Worm (Caenorhabditis elegans): ENCODE data around the gene Y97E10AR.3.

Y97E10AR.3 gene

DNA sequence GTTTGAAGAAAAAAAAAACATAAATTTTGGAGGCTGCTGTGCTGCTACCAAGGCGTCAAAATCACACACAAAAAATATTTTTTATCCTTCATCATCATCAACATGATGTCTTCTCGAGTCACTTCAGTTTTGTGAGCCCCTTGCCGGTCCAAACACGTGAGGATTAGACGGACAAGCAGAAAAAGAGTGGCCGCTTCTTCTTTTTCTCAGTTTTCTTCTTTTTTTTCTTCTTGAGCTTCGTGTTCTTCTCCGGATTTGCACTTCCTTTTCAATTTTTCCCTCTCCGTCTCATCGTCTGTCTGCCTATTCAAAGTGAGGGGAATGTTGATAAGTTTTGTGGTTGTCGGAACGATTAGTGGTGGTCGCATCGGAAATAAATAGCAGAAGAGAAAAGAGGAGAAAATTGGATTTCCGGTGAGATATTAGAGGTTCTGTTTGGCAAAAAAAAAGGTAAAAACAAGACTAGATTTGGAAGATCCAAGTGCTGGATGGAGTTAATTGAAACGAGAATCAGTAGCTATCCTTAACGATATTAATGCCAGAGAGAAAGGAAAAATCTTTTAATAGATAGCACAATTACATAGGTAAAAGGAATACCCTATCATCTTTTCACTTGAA lies 26.8 kb downstream of the Y97E10AR.3 start:
- no peak for TF ChIP-seq T22C8.4 (GFP tag; IDR thresholded peaks at IDR 0.05)
- no peak for TF ChIP-seq ref-1 (GFP tag; conservative IDR thresholded peaks at IDR 0.05)
- TF ChIP-seq ztf-23 (GFP tag; IDR thresholded peaks at IDR 0.05) = no peak
- no peak for TF ChIP-seq med-1 (GFP tag; optimal IDR thresholded peaks at IDR 0.05; ENCODE audit: insufficient read depth)
- TF ChIP-seq flt-1 (GFP tag; IDR thresholded peaks at IDR 0.05) = no peak
- no peak for TF ChIP-seq ztf-29 (GFP tag; IDR thresholded peaks at IDR 0.05)
- no peak for TF ChIP-seq tab-1 (GFP tag; IDR thresholded peaks at IDR 0.05)
- TF ChIP-seq klf-2 (GFP tag; conservative IDR thresholded peaks at IDR 0.05) = no peak

DNA sequence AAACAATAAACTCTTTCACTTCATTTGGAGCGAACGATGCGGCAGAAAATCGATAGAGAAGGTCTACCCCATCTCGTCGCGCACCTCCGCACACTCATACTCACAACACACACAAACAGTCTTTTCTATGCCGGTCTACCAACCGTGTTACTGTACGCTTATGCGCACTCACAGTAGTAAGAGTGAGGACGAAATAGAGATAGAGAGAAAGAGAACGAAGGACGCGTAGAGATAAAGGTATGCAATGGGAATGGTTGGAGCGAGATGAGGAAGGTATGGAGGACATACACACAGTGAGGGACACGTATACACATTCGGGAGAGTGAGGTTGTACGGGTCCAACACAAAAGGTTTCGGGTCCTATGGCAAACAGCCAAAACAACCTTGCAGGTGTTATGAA lies 28.5 kb downstream of the Y97E10AR.3 start:
- TF ChIP-seq flt-1 (GFP tag; IDR thresholded peaks at IDR 0.05) (peak; percentile 24; the same call in 1 of the 2 replicates), T22C8.4 (GFP tag; IDR thresholded peaks at IDR 0.05) (peak; percentile 55; the same call in 1 of the 2 replicates), ztf-29 (GFP tag; IDR thresholded peaks at IDR 0.05) (no peak), ref-1 (GFP tag; conservative IDR thresholded peaks at IDR 0.05) (no peak), cog-1 (tag; optimal IDR thresholded peaks at IDR 0.05) (peak; percentile 14), ztf-23 (GFP tag; IDR thresholded peaks at IDR 0.05) (0 out of 2 replicates have a peak, but pooled peaks have one; percentile 30)

DNA sequence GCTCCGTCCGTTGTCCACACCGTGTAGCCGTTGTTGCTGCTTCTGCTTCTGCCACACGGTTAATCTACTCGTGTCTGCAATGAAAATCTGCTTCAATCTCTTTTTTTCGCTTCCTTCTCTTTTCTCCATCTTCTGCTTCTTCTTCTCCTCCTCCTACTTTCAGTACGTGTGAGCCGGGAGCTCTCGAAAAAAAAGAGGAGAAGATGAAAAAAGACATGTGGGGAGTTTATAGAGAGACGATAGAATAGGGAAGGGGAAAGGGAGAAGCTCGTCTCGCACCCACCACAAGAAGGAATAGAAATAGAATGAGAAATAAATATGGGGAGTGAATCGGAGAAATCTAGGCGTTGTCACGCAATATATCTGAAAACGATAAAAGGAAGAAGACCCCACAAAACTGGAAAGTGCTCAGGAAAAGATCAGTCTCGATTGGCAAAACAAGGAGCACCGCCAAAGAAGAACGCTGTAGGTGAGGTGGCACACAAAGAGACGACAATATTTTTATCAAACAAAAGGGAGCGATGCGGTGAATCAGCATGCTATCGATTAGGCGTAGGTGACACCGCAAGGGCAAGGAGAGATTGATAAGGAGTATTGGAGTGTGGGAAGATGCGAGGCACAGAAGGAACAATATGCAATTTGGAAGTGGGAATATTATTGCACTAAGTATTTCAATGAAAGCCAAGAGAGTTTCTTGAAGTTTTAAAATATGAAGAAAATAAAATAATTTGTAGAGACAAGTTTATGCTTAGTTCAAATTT lies 29.4 kb downstream of the Y97E10AR.3 start, which contains the start of gene let-413:
Gene let-413, minus strand, starts transcription at position 76 of the 761 bp plus-strand sequence.
- no peak for TF ChIP-seq flt-1 (GFP tag; IDR thresholded peaks at IDR 0.05)
- TF ChIP-seq tab-1 (GFP tag; IDR thresholded peaks at IDR 0.05) = no peak
- no peak for TF ChIP-seq T22C8.4 (GFP tag; IDR thresholded peaks at IDR 0.05)
- no peak for TF ChIP-seq cog-1 (tag; optimal IDR thresholded peaks at IDR 0.05)
- TF ChIP-seq med-1 (GFP tag; optimal IDR thresholded peaks at IDR 0.05; ENCODE audit: insufficient read depth) = no peak
- TF ChIP-seq ztf-23 (GFP tag; IDR thresholded peaks at IDR 0.05) = no peak
- no peak for TF ChIP-seq ztf-29 (GFP tag; IDR thresholded peaks at IDR 0.05)
- TF ChIP-seq klf-2 (GFP tag; conservative IDR thresholded peaks at IDR 0.05) = no peak
- no peak for TF ChIP-seq ref-1 (GFP tag; conservative IDR thresholded peaks at IDR 0.05)

- TF ChIP-seq med-1 (GFP tag; optimal IDR thresholded peaks at IDR 0.05; ENCODE audit: insufficient read depth) (no peak), T22C8.4 (GFP tag; IDR thresholded peaks at IDR 0.05) (no peak), ztf-29 (GFP tag; IDR thresholded peaks at IDR 0.05) (no peak), ztf-23 (GFP tag; IDR thresholded peaks at IDR 0.05) (no peak), tab-1 (GFP tag; IDR thresholded peaks at IDR 0.05) (no peak), ref-1 (GFP tag; conservative IDR thresholded peaks at IDR 0.05) (no peak), klf-2 (GFP tag; conservative IDR thresholded peaks at IDR 0.05) (no peak), flt-1 (GFP tag; IDR thresholded peaks at IDR 0.05) (no peak), cog-1 (tag; optimal IDR thresholded peaks at IDR 0.05) (no peak)
Measured at ce11 chrV:7971376-7971775, 35.9 kb downstream of the Y97E10AR.3 start.

ce11 chrV:7970519-7970918 lies 36.8 kb downstream of the Y97E10AR.3 start:
- TF ChIP-seq cog-1 (tag; optimal IDR thresholded peaks at IDR 0.05) = no peak
- TF ChIP-seq flt-1 (GFP tag; IDR thresholded peaks at IDR 0.05) = no peak
- TF ChIP-seq T22C8.4 (GFP tag; IDR thresholded peaks at IDR 0.05) = no peak
- TF ChIP-seq klf-2 (GFP tag; conservative IDR thresholded peaks at IDR 0.05) = no peak
- TF ChIP-seq ztf-23 (GFP tag; IDR thresholded peaks at IDR 0.05) = no peak
- no peak for TF ChIP-seq tab-1 (GFP tag; IDR thresholded peaks at IDR 0.05)
- TF ChIP-seq med-1 (GFP tag; optimal IDR thresholded peaks at IDR 0.05; ENCODE audit: insufficient read depth) = no peak
- TF ChIP-seq ref-1 (GFP tag; conservative IDR thresholded peaks at IDR 0.05) = no peak
- TF ChIP-seq ztf-29 (GFP tag; IDR thresholded peaks at IDR 0.05) = no peak

DNA sequence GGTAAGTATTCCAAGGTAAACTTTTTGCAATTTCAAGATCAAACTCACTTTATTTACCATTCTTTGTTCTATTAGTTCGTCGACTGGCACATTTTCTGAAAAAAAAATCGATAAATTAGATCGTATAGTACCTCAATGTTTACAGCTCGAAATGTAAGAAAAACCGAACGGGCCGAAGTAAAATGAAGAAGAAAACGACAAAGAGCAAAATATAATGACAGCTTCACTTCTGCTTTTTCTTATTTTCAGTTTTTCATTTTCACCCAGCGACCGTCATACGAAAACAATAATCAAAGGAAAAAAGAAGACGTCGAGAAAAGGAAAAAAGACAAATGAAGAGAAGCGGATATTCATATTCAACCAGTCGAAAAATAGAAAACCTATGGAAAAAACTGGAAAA lies 38.2 kb downstream of the Y97E10AR.3 start, which contains the start of gene che-7:
Gene che-7, minus strand, starts transcription at position 101 of the 400 bp plus-strand sequence.
- TF ChIP-seq T22C8.4 (GFP tag; IDR thresholded peaks at IDR 0.05) (peak; percentile 39; the same call in 1 of the 2 replicates), ztf-23 (GFP tag; IDR thresholded peaks at IDR 0.05) (no peak)

DNA sequence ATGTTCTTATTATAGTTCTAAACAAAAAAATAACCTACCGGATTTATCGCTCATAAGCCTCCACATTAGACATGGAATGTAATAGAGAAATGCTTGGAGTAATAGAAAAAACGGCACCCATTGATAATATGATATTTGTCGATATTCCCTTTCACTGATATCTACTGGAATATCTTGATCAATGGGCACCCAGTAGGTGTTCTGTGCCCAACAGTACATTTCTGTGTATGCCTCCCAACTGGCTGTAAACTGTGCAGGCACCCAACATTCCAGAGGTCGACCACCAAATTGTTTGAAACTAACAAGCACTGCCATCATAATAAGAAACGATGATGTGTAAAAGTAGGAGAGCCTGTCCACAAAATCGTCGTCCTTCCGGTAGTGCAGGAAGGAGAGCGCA lies 42.9 kb downstream of the Y97E10AR.3 start:
- TF ChIP-seq med-1 (GFP tag; optimal IDR thresholded peaks at IDR 0.05; ENCODE audit: insufficient read depth) = no peak

- no peak for TF ChIP-seq ztf-29 (GFP tag; IDR thresholded peaks at IDR 0.05)
- TF ChIP-seq flt-1 (GFP tag; IDR thresholded peaks at IDR 0.05) = no peak
- no peak for TF ChIP-seq ztf-23 (GFP tag; IDR thresholded peaks at IDR 0.05)
- no peak for TF ChIP-seq med-1 (GFP tag; optimal IDR thresholded peaks at IDR 0.05; ENCODE audit: insufficient read depth)
- no peak for TF ChIP-seq ref-1 (GFP tag; conservative IDR thresholded peaks at IDR 0.05)
- TF ChIP-seq cog-1 (tag; optimal IDR thresholded peaks at IDR 0.05) = no peak
- no peak for TF ChIP-seq tab-1 (GFP tag; IDR thresholded peaks at IDR 0.05)
- no peak for TF ChIP-seq klf-2 (GFP tag; conservative IDR thresholded peaks at IDR 0.05)
- no peak for TF ChIP-seq T22C8.4 (GFP tag; IDR thresholded peaks at IDR 0.05)
Measured at ce11 chrV:7958740-7959320, 48.5 kb downstream of the Y97E10AR.3 start, which contains the start of the genes clec-217 and F26D11.2. TSS of gene clec-217 (minus strand) at chrV:7958840. TSS of gene F26D11.2 (plus strand) at chrV:7959270.

DNA sequence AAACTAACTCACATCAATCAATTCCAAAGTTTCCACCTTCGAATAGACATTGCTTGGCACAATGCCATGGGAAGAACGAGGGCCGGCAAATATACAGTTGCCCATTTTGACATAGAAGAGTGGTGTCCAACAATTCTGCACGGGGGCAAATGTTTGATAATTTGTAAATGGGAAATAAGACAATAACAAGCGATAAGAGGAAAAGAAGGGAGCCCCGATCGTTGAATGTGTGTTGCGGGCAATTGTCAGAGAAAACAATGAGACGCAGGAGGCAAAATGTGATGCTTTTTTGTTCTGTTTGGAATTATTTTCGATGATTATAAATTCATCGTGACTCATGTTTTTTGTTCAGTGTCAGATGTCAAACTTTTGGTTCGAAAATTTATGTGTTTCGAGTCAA lies 51.1 kb downstream of the Y97E10AR.3 start, which contains the start of gene pals-34:
Gene pals-34, minus strand, starts transcription at position 280 of the 400 bp plus-strand sequence.
- TF ChIP-seq med-1 (GFP tag; optimal IDR thresholded peaks at IDR 0.05; ENCODE audit: insufficient read depth) (no peak), ztf-23 (GFP tag; IDR thresholded peaks at IDR 0.05) (no peak), flt-1 (GFP tag; IDR thresholded peaks at IDR 0.05) (no peak), ref-1 (GFP tag; conservative IDR thresholded peaks at IDR 0.05) (no peak), klf-2 (GFP tag; conservative IDR thresholded peaks at IDR 0.05) (no peak), T22C8.4 (GFP tag; IDR thresholded peaks at IDR 0.05) (no peak), ztf-29 (GFP tag; IDR thresholded peaks at IDR 0.05) (no peak), tab-1 (GFP tag; IDR thresholded peaks at IDR 0.05) (no peak), cog-1 (tag; optimal IDR thresholded peaks at IDR 0.05) (no peak)

All from whole organism, midembryonic.